Worm (Caenorhabditis elegans) whole organism, L1 larva: ENCODE results near the gene C52G5.2.

ENCODE experiments used
- ama-1 ChIP-seq: fragments of 150-350 bp; optimal IDR thresholded peaks from 2 replicates; lab custom pipeline; 2014
- ceh-63 ChIP-seq: fragments of 200-800 bp; sonication (Bioruptor generic); optimal IDR thresholded peaks from 2 replicates; lab custom pipeline; 2018; ENCODE audit warnings: mild to moderate bottlenecking, missing genetic modification characterization, missing compliant biosample characterization
- elt-3 ChIP-seq, 6 experiments: fragments of 150-350 bp in 1 of 6; sonication (generic microtip); optimal IDR thresholded peaks; 2 replicates each; lab custom pipeline; 2017 to 2018; ENCODE audit warnings: missing biosample characterization in 6 of 6, missing genetic modification characterization in 6 of 6, inconsistent platforms in 1 of 6
- mep-1 ChIP-seq: fragments of 150-350 bp; optimal IDR thresholded peaks from 2 replicates; lab custom pipeline; 2014; ENCODE audit warnings: missing biosample characterization, missing genetic modification characterization
- nhr-237 ChIP-seq: fragments of 150-350 bp; optimal IDR thresholded peaks from 2 replicates; lab custom pipeline; 2014; ENCODE audit warnings: missing biosample characterization, missing genetic modification characterization
- nhr-76 ChIP-seq: sonication (generic microtip); optimal IDR thresholded peaks from 2 replicates; lab custom pipeline; 2017; ENCODE audit warnings: missing biosample characterization, missing genetic modification characterization
- nhr-77 ChIP-seq: fragments of 150-350 bp; optimal IDR thresholded peaks from 2 replicates; lab custom pipeline; 2014; ENCODE audit warnings: missing biosample characterization, missing genetic modification characterization

ce11 chrX:12881174-12881573 is 38.1 kb downstream of the C52G5.2 start:
- TF ChIP-seq nhr-76 (tag; lab: Kevin White, UChicago) (no peak), elt-3 (tag; optimal IDR thresholded peaks at IDR 0.05; lab: Kevin White, UChicago) (no peak), nhr-237 (tag; lab: Kevin White, UChicago) (no peak), nhr-77 (no peak), ceh-63 (GFP tag; lab: Kevin White, UChicago) (no peak), ama-1 (no peak), mep-1 (tag; lab: Kevin White, UChicago) (no peak)
